Worm (Caenorhabditis elegans): ENCODE measurements around the gene Y43C5A.2.

The Y43C5A.2 gene

DNA sequence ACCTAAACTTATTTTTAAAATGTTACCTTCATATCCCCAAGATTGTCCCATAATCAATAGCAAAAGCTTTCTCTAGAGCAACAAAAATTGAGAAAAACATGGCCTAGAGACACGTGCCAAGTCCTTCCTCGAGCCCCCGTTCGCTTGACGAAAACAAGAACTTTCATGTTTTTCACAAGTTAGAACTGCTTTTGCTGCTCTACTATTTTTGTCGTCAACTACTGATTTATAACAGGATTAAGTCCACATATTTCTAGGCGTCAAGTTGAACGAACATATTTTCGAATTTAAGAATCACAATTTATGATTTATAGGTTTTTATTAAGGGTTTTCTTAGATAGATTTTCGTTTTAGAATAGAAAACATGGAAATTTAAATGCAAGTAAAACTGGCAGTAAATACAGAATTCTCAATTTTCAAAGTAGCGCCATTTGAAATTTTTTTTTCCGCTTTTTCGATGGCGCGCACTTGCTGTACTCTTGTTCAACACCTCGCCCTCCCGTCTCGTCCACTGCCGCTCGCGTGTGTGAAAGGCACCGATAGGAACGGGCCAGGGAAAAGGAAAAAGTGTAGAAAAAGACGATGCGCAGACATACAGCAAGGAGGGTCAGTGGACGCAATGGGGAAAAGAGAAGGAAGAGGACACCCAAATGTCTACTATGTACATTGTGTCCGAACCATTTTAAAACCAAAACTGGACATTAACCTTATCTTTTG, 14.7 kb downstream of the Y43C5A.2 start, which contains the start of gene rad-51:
TSS of gene rad-51 (minus strand) at position 51 of the 717 bp plus-strand sequence.
- no peak for TF ChIP-seq him-1 (tag; optimal IDR thresholded peaks at IDR 0.05)
- no peak for TF ChIP-seq dao-5 (tag; optimal IDR thresholded peaks at IDR 0.05)
- TF ChIP-seq W03F9.2 (tag; optimal IDR thresholded peaks at IDR 0.05): no peak

DNA sequence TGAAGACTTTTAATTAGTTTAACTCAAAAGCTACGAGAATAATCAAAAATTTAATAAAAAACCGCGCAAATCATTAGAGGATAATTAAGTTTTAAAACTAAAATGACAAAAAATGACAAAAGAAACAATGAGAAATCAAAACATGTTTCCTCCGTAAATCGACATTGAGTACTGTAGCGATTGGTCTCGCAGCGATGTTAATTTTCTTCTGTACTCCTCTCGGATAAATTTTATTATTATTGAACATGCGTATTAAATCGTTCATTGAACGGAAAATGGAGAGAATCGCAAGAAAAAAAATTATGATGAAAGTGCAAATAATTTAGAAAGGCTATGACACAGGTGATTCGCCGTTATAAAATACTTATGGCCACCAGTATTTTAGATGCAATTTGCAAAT, 15.6 kb downstream of the Y43C5A.2 start:
- no peak for TF ChIP-seq W03F9.2 (tag; optimal IDR thresholded peaks at IDR 0.05)
- TF ChIP-seq dao-5 (tag; optimal IDR thresholded peaks at IDR 0.05): no peak
- TF ChIP-seq him-1 (tag; optimal IDR thresholded peaks at IDR 0.05): no peak

DNA sequence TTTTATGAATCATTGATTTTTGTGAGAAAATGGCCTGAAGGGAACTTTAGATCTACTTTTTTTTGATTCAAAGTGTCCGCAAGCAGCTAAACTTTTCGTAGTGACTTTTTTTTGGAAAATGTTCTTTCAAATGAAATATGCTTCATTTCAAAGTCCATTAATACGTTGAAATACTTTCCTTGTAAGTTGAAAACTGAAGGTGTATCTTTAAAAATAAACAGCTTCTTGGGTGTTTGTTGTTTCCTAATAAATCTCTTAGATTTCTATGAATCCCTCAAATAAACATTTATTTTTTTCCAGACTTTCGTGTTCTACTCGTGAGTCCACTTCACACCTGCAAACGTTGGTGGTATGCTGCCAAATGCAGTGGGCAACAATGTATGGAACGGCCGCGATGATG, 17.0 kb downstream of the Y43C5A.2 start, which contains the start of gene ebax-1:
TSS of gene ebax-1 (plus strand) at position 301 of the 400 bp plus-strand sequence.
- TF ChIP-seq him-1 (tag; optimal IDR thresholded peaks at IDR 0.05) (no peak), dao-5 (tag; optimal IDR thresholded peaks at IDR 0.05) (no peak), W03F9.2 (tag; optimal IDR thresholded peaks at IDR 0.05) (no peak)

DNA sequence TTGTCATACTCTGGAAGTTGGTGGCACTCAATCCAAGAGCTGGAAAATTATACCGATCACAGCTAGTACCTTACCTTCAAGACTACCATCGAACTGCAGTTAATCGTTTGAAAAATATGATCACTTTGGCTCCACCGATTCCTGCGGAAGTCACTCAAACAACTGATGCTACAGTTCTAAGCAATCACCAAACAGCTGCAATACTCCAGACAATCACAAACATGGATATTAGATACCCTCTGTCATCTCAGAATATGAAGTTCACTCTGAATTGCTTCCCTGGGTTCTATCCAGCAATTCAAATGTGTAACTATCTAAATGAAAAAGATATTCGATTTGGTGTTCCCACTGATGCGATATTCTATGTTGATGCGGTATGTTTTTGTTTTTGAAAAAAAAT, 18.9 kb downstream of the Y43C5A.2 start:
- no peak for TF ChIP-seq dao-5 (tag; optimal IDR thresholded peaks at IDR 0.05)
- no peak for TF ChIP-seq W03F9.2 (tag; optimal IDR thresholded peaks at IDR 0.05)
- no peak for TF ChIP-seq him-1 (tag; optimal IDR thresholded peaks at IDR 0.05)

DNA sequence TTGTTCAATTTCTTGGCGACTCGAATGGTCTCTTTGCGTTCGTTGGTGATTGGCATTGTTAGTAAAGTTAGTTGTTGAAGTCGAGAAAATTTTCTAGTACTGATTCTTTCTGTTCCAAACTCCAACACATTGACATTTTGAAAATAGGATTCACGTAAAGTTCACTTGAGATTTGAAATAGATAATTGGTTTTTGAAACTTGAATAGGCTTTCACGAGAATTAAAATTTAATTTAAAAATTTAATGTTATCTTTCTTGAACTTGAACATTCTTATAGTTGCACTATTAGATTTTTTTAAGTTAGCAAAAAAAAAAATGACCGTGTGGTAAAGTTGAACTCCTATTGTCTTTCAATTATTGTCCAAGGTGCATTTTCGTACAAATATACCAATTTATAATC, 24.3 kb downstream of the Y43C5A.2 start, which contains the start of gene R09E10.6:
TSS of gene R09E10.6 (minus strand) at position 101 of the 400 bp plus-strand sequence.
- TF ChIP-seq him-1 (tag; optimal IDR thresholded peaks at IDR 0.05): no peak
- TF ChIP-seq W03F9.2 (tag; optimal IDR thresholded peaks at IDR 0.05): no peak
- TF ChIP-seq dao-5 (tag; optimal IDR thresholded peaks at IDR 0.05): no peak

DNA sequence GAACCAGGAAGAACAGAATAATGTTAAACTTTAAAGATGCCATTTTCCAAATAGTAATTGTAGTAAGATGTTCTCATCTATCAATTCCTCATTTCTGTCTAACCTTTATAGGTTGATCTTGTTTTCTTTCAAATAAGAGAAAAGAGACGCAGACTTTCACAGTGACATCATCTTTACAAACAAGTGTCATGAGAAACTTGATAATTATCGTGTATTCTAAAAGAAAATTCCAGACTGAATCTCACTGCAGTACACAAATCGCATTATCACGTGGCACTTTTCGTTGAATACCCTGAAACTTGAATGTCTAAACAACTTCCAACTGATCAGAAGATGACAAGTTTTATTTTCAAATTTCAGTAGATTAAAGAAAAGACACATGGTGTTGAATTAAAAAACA, 25.4 kb downstream of the Y43C5A.2 start, which contains the start of gene R09E10.13:
TSS of gene R09E10.13 (minus strand) at position 61 of the 400 bp plus-strand sequence.
- TF ChIP-seq dao-5 (tag; optimal IDR thresholded peaks at IDR 0.05) (no peak), W03F9.2 (tag; optimal IDR thresholded peaks at IDR 0.05) (no peak), him-1 (tag; optimal IDR thresholded peaks at IDR 0.05) (no peak)

- TF ChIP-seq him-1 (tag; optimal IDR thresholded peaks at IDR 0.05) (no peak), W03F9.2 (tag; optimal IDR thresholded peaks at IDR 0.05) (no peak), dao-5 (tag; optimal IDR thresholded peaks at IDR 0.05) (no peak)
Observed at ce11 chrIV:10296036-10296435, 26.4 kb downstream of the Y43C5A.2 start.

DNA sequence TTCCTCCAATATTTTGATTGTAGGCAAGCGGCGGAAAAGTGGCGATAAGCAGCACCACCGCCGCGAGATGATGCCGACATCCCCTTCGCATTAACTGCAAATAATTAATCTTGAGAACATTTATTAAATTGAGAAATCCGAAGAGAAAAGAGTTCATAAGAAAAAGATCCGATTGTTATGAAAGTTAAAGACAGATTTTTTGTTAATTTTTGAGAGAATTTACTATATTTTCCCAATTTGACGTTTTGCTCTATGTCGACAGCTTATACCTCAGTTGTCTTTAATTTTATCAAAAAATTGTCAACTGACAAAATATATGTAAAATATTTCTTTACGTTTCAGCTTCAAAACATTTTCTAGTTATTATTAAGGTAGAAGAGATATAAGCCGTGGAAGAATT, 32.5 kb downstream of the Y43C5A.2 start, which contains the start of gene R09E10.5:
TSS of gene R09E10.5 (minus strand) at position 101 of the 400 bp plus-strand sequence.
- TF ChIP-seq him-1 (tag; optimal IDR thresholded peaks at IDR 0.05): no peak
- TF ChIP-seq W03F9.2 (tag; optimal IDR thresholded peaks at IDR 0.05): no peak
- TF ChIP-seq dao-5 (tag; optimal IDR thresholded peaks at IDR 0.05): no peak

DNA sequence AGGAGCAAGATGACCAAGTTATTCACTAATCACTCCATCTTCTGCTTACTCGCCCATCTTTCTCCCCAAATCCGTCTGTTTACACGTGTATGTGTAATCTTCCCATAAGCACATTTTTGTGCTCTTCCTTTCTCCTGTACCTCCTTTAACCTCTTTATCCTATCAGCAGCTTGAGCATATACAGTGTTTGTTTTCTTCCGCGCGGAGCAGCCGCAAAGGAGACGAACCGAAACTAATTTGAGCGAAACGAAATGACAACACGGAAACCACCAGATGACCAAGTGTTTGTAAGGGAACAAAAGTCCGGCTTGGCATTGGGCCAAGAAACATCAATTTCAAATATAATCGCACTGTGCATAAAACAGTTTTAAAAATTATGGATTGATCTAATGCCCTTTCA, 34.7 kb downstream of the Y43C5A.2 start:
- TF ChIP-seq him-1 (tag; optimal IDR thresholded peaks at IDR 0.05): no peak
- TF ChIP-seq dao-5 (tag; optimal IDR thresholded peaks at IDR 0.05): no peak
- TF ChIP-seq W03F9.2 (tag; optimal IDR thresholded peaks at IDR 0.05): no peak

DNA sequence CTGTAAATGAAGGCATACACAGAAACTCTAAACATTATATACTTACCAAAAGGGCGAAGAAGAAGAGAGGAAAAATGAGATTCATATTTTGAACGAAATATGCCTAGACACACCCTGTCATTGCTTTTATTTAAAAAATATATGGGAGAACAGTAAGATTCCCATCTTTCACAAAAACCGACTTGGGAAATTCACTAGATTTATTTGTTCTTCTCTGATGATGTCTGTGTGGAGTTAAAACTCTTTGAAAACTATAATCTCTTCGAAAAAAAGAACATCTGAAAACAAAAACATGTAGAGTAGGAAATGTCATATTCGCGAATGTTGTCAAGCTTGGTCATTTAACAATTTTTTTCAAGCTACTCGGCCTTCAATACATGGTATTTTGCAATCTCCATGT, 40.6 kb downstream of the Y43C5A.2 start, which contains the start of gene R09E10.8:
TSS of gene R09E10.8 (minus strand) at position 101 of the 400 bp plus-strand sequence.
- no peak for TF ChIP-seq him-1 (tag; optimal IDR thresholded peaks at IDR 0.05)
- TF ChIP-seq W03F9.2 (tag; optimal IDR thresholded peaks at IDR 0.05): no peak
- TF ChIP-seq dao-5 (tag; optimal IDR thresholded peaks at IDR 0.05): no peak

ce11 chrIV:10311115-10311514, 41.4 kb downstream of the Y43C5A.2 start:
- TF ChIP-seq him-1 (tag; optimal IDR thresholded peaks at IDR 0.05) (no peak), W03F9.2 (tag; optimal IDR thresholded peaks at IDR 0.05) (no peak), dao-5 (tag; optimal IDR thresholded peaks at IDR 0.05) (no peak)

- TF ChIP-seq him-1 (tag; optimal IDR thresholded peaks at IDR 0.05) (no peak), W03F9.2 (tag; optimal IDR thresholded peaks at IDR 0.05) (no peak), dao-5 (tag; optimal IDR thresholded peaks at IDR 0.05) (no peak)
Observed at ce11 chrIV:10313565-10313964, 43.9 kb downstream of the Y43C5A.2 start, which contains the start of gene acs-18. TSS of gene acs-18 (minus strand) at chrIV:10313665.

ce11 chrIV:10318199-10318598, 48.5 kb downstream of the Y43C5A.2 start, which contains the start of gene R09E10.2:
TSS of gene R09E10.2 (minus strand) at chrIV:10318299.
- TF ChIP-seq dao-5 (tag; optimal IDR thresholded peaks at IDR 0.05): no peak
- no peak for TF ChIP-seq him-1 (tag; optimal IDR thresholded peaks at IDR 0.05)
- no peak for TF ChIP-seq W03F9.2 (tag; optimal IDR thresholded peaks at IDR 0.05)

Data from whole organism, L4/young adult.